Worm (Caenorhabditis elegans) whole organism, L2 larva: ENCODE data around the gene W08E12.7.

Experiments
- ceh-82 ChIP-seq: fragments of 150-350 bp; optimal IDR thresholded peaks from 2 replicates; lab custom pipeline; 2014; ENCODE audit warnings: missing biosample characterization, missing genetic modification characterization
- mbf-1 ChIP-seq: sonication (generic microtip); optimal IDR thresholded peaks from 2 replicates; lab custom pipeline; 2017; ENCODE audit warnings: missing biosample characterization, missing genetic modification characterization
- nhr-12 ChIP-seq: fragments of 150-350 bp; optimal IDR thresholded peaks from 2 replicates; lab custom pipeline; 2014; ENCODE audit warnings: missing biosample characterization, missing genetic modification characterization
- unc-55 ChIP-seq: fragments of 150-350 bp; sonication (generic microtip); optimal IDR thresholded peaks from 3 replicates; lab custom pipeline; 2014; ENCODE audit warnings: missing biosample characterization, missing genetic modification reagents, missing genetic modification characterization

DNA sequence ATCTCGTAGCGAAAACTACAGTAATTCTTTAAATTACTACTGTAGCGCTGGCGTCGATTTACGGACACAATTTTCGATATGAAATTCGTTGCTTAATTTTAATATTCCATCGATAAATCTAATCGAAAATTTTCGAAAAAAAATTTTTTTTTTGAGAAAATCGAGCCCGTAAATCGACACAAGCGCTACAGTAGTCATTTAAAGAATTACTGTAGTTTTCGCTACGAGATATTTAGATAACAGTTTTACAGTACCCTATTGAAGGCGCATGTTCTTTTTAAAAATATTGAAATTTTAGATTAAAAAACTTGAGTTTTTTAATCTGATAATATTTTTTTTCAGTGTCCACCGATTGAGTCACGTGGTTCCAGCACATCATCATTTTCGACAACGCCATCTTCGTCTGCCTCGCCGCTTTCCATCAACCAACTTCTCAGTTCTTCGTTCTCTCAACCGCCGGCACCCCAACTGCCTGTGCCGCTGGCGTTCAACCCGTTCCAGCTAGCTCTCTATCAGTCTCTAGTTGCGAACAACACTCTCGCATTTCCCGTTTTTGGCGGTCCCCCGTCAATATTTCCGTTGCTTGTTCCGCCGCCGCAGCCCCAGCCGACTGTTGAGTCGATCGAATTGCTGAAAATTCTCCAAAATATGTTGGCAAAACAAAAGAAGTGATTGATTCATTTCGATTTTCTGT, 988 bp upstream of the W08E12.7 start:
- TF ChIP-seq ceh-82 (tag; lab: Kevin White, UChicago) (no peak), unc-55 (GFP tag; lab: Kevin White, UChicago) (no peak), mbf-1 (no peak), nhr-12 (no peak)
